Fruit fly (Drosophila melanogaster): ENCODE measurements around the gene CG16888.

The CG16888 gene

DNA sequence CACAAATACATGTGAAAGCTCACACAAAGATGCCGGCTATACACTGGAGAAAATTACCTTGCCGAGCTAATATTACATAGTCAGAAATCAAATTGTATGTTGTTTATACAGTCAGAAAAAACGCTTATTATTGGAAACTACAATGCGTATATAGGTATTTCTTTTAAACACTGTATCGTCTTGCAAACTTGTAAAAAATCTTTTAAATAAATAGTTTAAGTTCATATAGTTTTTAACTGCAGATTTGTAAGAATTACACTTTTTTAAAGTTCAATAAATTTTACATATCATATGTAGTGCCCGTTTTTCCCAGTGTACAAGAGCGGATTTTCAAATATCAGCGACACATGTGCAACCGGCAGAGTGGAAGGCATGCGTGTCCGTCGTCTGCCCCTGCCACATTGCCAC, 26.7 kb upstream of the CG16888 start (continued):
- TF ChIP-seq Vsx1 (GFP tag; optimal IDR thresholded peaks at IDR 0.05) = peak; percentile 61
- TF ChIP-seq HLHmδ (GFP tag; optimal IDR thresholded peaks at IDR 0.05) = no peak
- peak; percentile 48; the same call in 1 of the 2 replicates for TF ChIP-seq CG11085 (GFP tag; IDR thresholded peaks at IDR 0.05)
- peak; percentile 61 for TF ChIP-seq Rfx (GFP tag; IDR thresholded peaks at IDR 0.05)
- peak; percentile 79 for TF ChIP-seq wor (GFP tag; IDR thresholded peaks at IDR 0.05)
- TF ChIP-seq CG18262 (tag; optimal IDR thresholded peaks at IDR 0.05) = peak; percentile 86
- peak; percentile 89 for TF ChIP-seq run (tag; optimal IDR thresholded peaks at IDR 0.05)
- TF ChIP-seq Sry-δ (GFP tag; optimal IDR thresholded peaks at IDR 0.05) = peak; percentile 47
- peak; percentile 8; the same call in 1 of the 2 replicates for TF ChIP-seq CG6272 (GFP tag; IDR thresholded peaks at IDR 0.05)
- TF ChIP-seq CG11456 (GFP tag; IDR thresholded peaks at IDR 0.05) = peak; percentile 63; the same call in 1 of the 3 replicates
- TF ChIP-seq CG30431 (GFP tag; optimal IDR thresholded peaks at IDR 0.05) = peak; percentile 68
- 0 out of 2 replicates have a peak, but pooled peaks have one; percentile 36 for TF ChIP-seq rib (GFP tag; IDR thresholded peaks at IDR 0.05)
- peak; percentile 31 for TF ChIP-seq CG8089 (GFP tag; optimal IDR thresholded peaks at IDR 0.05)
- peak; percentile 18 for TF ChIP-seq pb (GFP tag; optimal IDR thresholded peaks at IDR 0.05)
- TF ChIP-seq br (optimal IDR thresholded peaks at IDR 0.05) = no peak
- TF ChIP-seq hkb (optimal IDR thresholded peaks at IDR 0.05) = no peak
- peak; percentile 90 for TF ChIP-seq hkb (GFP tag; IDR thresholded peaks at IDR 0.05)
- TF ChIP-seq Atf6 (GFP tag; IDR thresholded peaks at IDR 0.05) = peak; percentile 83
- TF ChIP-seq esg (GFP tag; conservative IDR thresholded peaks at IDR 0.05) = peak; percentile 86
- no peak for TF ChIP-seq sc (optimal IDR thresholded peaks at IDR 0.05)
- peak; percentile 62 for TF ChIP-seq sc (GFP tag; optimal IDR thresholded peaks at IDR 0.05)
- peak; percentile 42; the same call in 1 of the 2 replicates for TF ChIP-seq ssp (GFP tag; IDR thresholded peaks at IDR 0.05)
- no peak for TF ChIP-seq usp (GFP tag; optimal IDR thresholded peaks at IDR 0.05)
- TF ChIP-seq emc (GFP tag; optimal IDR thresholded peaks at IDR 0.05) = peak; percentile 50
- TF ChIP-seq Gug (GFP tag; IDR thresholded peaks at IDR 0.05) = 0 out of 4 replicates have a peak, but pooled peaks have one; percentile 26
- TF ChIP-seq CG4730 (GFP tag; IDR thresholded peaks at IDR 0.05) = 0 out of 2 replicates have a peak, but pooled peaks have one; percentile 46
- TF ChIP-seq ac (GFP tag; optimal IDR thresholded peaks at IDR 0.05) = peak; percentile 9
- TF ChIP-seq dpn (GFP tag; optimal IDR thresholded peaks at IDR 0.05) = peak; percentile 81 to 83
- peak; percentile 83 for TF ChIP-seq en (GFP tag; optimal IDR thresholded peaks at IDR 0.05)
- TF ChIP-seq sr (GFP tag; IDR thresholded peaks at IDR 0.05) = no peak
- no peak for TF ChIP-seq CG34376 (GFP tag; optimal IDR thresholded peaks at IDR 0.05)
- peak; percentile 72 for TF ChIP-seq Six4 (GFP tag; optimal IDR thresholded peaks at IDR 0.05)
- no peak for TF ChIP-seq gfzf (GFP tag; optimal IDR thresholded peaks at IDR 0.05)
- TF ChIP-seq kay (GFP tag; optimal IDR thresholded peaks at IDR 0.05) = peak; percentile 34
- TF ChIP-seq hbn (GFP tag; IDR thresholded peaks at IDR 0.05; ENCODE audit: partially characterized antibody) = no peak
- no peak for TF ChIP-seq CG7987 (GFP tag; optimal IDR thresholded peaks at IDR 0.05)
- no peak for TF ChIP-seq CG15073 (GFP tag; optimal IDR thresholded peaks at IDR 0.05)
- TF ChIP-seq lbe (GFP tag; optimal IDR thresholded peaks at IDR 0.05) = peak; percentile 81
- peak; percentile 70 for TF ChIP-seq ranshi (GFP tag; IDR thresholded peaks at IDR 0.05)
- TF ChIP-seq Hr78 (GFP tag; optimal IDR thresholded peaks at IDR 0.05) = peak in 1 of 2 experiments; percentile 72
- peak; percentile 52 for TF ChIP-seq CG15011 (GFP tag; optimal IDR thresholded peaks at IDR 0.05)
- TF ChIP-seq CG18011 (GFP tag; optimal IDR thresholded peaks at IDR 0.05) = peak; percentile 40
- TF ChIP-seq bbx (GFP tag; IDR thresholded peaks at IDR 0.05; ENCODE audit: partially characterized antibody) = no peak
- no peak for TF ChIP-seq cas (GFP tag; IDR thresholded peaks at IDR 0.05)
- no peak for TF ChIP-seq CG7745 (tag; optimal IDR thresholded peaks at IDR 0.05)
- peak; percentile 87 for TF ChIP-seq az2 (GFP tag; optimal IDR thresholded peaks at IDR 0.05)
- peak; percentile 55 for TF ChIP-seq Usf (GFP tag; optimal IDR thresholded peaks at IDR 0.05)
- TF ChIP-seq danr (GFP tag; IDR thresholded peaks at IDR 0.05) = peak; percentile 74
- peak; percentile 81 for TF ChIP-seq CG17359 (tag; optimal IDR thresholded peaks at IDR 0.05)
- no peak; the same call in 1 of the 2 replicates for TF ChIP-seq CG9215 (GFP tag; IDR thresholded peaks at IDR 0.05)
- TF ChIP-seq CG8359 (GFP tag; optimal IDR thresholded peaks at IDR 0.05; ENCODE audit: borderline replicate concordance) = peak; percentile 60
- TF ChIP-seq MBD-R2 (GFP tag; IDR thresholded peaks at IDR 0.05) = 0 out of 2 replicates have a peak, but pooled peaks have one; percentile 41

All from whole organism, embryonic.